Worm (Caenorhabditis elegans): ENCODE measurements around the gene F43G6.8.

DNA sequence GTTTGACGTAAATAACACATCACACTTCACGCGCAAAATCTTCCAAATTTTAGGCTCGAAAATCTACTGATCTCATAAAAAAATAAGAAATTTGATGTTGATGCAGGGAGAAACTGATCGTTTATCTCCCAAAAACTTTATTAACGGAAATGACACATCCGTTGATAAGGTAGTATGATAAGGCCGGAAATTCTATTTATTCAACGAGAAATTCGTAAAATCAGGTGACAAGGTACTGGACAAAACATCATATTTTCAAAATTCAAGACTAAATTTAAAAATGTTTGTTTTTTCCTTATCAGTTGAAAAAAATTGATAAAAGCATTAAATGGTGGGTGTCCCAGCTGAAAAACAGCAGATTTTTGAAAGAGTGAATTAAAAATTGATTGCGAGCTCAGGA, 45.9 kb upstream of the F43G6.8 start:
- TF ChIP-seq ama-1 (optimal IDR thresholded peaks at IDR 0.05): no peak
- TF ChIP-seq ama-1 (GFP tag; optimal IDR thresholded peaks at IDR 0.05): no peak
- no peak for TF ChIP-seq B0261.1 (tag; optimal IDR thresholded peaks at IDR 0.05)
- TF ChIP-seq snpc-4 (GFP tag; optimal IDR thresholded peaks at IDR 0.05): no peak
- TF ChIP-seq snpc-4 (tag; optimal IDR thresholded peaks at IDR 0.05): no peak
- TF ChIP-seq F49E8.2 (tag; optimal IDR thresholded peaks at IDR 0.05; ENCODE audit: insufficient read depth): no peak
